Fruit fly (Drosophila melanogaster): ENCODE data around the gene mRpS21.

DNA sequence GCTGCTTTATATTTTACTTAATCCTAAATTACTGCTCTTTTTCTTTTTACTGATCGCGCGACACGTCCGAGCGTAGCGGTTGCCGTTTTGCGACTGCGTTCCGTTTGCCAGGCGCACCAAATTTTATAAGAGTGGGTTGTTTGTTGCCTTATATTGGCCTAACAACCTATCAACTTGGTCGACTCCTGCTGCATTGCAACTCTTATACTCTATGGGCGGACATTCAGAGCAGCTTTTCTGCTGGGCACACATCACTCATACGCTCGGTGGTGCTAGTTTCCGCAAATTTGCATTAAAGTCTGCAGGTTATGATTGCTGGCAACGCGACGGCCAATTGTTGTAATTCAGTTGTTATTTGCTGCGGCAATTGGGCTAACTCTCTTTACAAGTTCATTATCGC is 33.6 kb upstream of the mRpS21 start, which contains the start of gene yellow-e:
- no peak for TF ChIP-seq psq (optimal IDR thresholded peaks at IDR 0.05)
- no peak for TF ChIP-seq h (optimal IDR thresholded peaks at IDR 0.05)
- TF ChIP-seq Myc (optimal IDR thresholded peaks at IDR 0.05): no peak
